Worm (Caenorhabditis elegans): ENCODE results near the gene M163.9.

The M163.9 gene

ce11 chrX:14476625-14477257 is 7.4 kb downstream of the M163.9 start (continued):
- TF ChIP-seq hmg-20 (GFP tag; IDR thresholded peaks at IDR 0.05) (0 out of 2 replicates have a peak, but pooled peaks have one; percentile 17), F39B2.1 (GFP tag; IDR thresholded peaks at IDR 0.05) (no peak), chd-7 (tag; optimal IDR thresholded peaks at IDR 0.05) (peak; percentile 81), nhr-179 (tag; optimal IDR thresholded peaks at IDR 0.05) (no peak), tbx-9 (tag; optimal IDR thresholded peaks at IDR 0.05; ENCODE audit: borderline replicate concordance) (no peak), sdz-38 (tag; optimal IDR thresholded peaks at IDR 0.05) (no peak), F10E7.11 (tag; optimal IDR thresholded peaks at IDR 0.05) (no peak), sptf-2 (GFP tag; optimal IDR thresholded peaks at IDR 0.05) (no peak), ccch-3 (GFP tag; optimal IDR thresholded peaks at IDR 0.05) (no peak), xnd-1 (tag; optimal IDR thresholded peaks at IDR 0.05) (no peak), dox-1 (GFP tag; IDR thresholded peaks at IDR 0.05) (no peak; the same call in 1 of the 2 replicates), F33H1.4 (GFP tag; IDR thresholded peaks at IDR 0.05) (no peak), snpc-1.3 (tag; optimal IDR thresholded peaks at IDR 0.05; ENCODE audit: insufficient read depth) (peak; percentile 6), akir-1 (GFP tag; optimal IDR thresholded peaks at IDR 0.05) (no peak), ceh-79 (tag; optimal IDR thresholded peaks at IDR 0.05) (no peak), C17E4.6 (GFP tag; IDR thresholded peaks at IDR 0.05) (no peak), cebp-1 (GFP tag; IDR thresholded peaks at IDR 0.05) (peak; percentile 99), cebp-1 (tag; optimal IDR thresholded peaks at IDR 0.05) (peak; percentile 100), nhr-27 (tag; optimal IDR thresholded peaks at IDR 0.05) (peak; percentile 39), egl-18 (GFP tag; IDR thresholded peaks at IDR 0.05) (no peak), fkh-3 (tag; optimal IDR thresholded peaks at IDR 0.05) (no peak), die-1 (tag; optimal IDR thresholded peaks at IDR 0.05) (no peak), repo-1 (tag; optimal IDR thresholded peaks at IDR 0.05) (peak; percentile 83), madf-10 (tag; optimal IDR thresholded peaks at IDR 0.05) (no peak), T07F8.4 (tag; optimal IDR thresholded peaks at IDR 0.05) (no peak), lin-26 (GFP tag; IDR thresholded peaks at IDR 0.05) (peak; percentile 63), ceh-27 (GFP tag; optimal IDR thresholded peaks at IDR 0.05) (no peak), dpff-1 (tag; optimal IDR thresholded peaks at IDR 0.05) (no peak), B0019.2 (GFP tag; conservative IDR thresholded peaks at IDR 0.05) (no peak), madf-6 (GFP tag; IDR thresholded peaks at IDR 0.05) (no peak), lsy-27 (tag; optimal IDR thresholded peaks at IDR 0.05; ENCODE audit: borderline replicate concordance, insufficient read depth) (no peak), ztf-28 (GFP tag; IDR thresholded peaks at IDR 0.05) (no peak), Y56A3A.18 (GFP tag; IDR thresholded peaks at IDR 0.05) (peak; percentile 60; the same call in 1 of the 2 replicates), attf-5 (GFP tag; optimal IDR thresholded peaks at IDR 0.05) (peak; percentile 40), attf-3 (GFP tag; conservative IDR thresholded peaks at IDR 0.05) (no peak), F57A8.1 (GFP tag; optimal IDR thresholded peaks at IDR 0.05) (no peak), nhr-80 (tag; optimal IDR thresholded peaks at IDR 0.05) (peak; percentile 14), Y53G8AR.9 (GFP tag; conservative IDR thresholded peaks at IDR 0.05) (no peak), B0035.1 (tag; optimal IDR thresholded peaks at IDR 0.05) (no peak), F22D6.2 (tag; optimal IDR thresholded peaks at IDR 0.05) (peak; percentile 59), T26A5.8 (tag; optimal IDR thresholded peaks at IDR 0.05) (no peak), K12H6.12 (tag; optimal IDR thresholded peaks at IDR 0.05) (no peak), zfh-2 (GFP tag; conservative IDR thresholded peaks at IDR 0.05) (no peak), ZK185.1 (tag; optimal IDR thresholded peaks at IDR 0.05; ENCODE audit: poor library complexity, severe bottlenecking) (peak; percentile 94), lin-54 (GFP tag; optimal IDR thresholded peaks at IDR 0.05) (no peak), nfya-1 (tag; optimal IDR thresholded peaks at IDR 0.05; ENCODE audit: borderline replicate concordance, insufficient read depth) (no peak), lag-1 (GFP tag; IDR thresholded peaks at IDR 0.05) (no peak)

Measured in whole organism, young adult.